Worm (Caenorhabditis elegans): Measurements from ENCODE around the gene gpcp-1.

- no peak for TF ChIP-seq unc-130 (tag; optimal IDR thresholded peaks at IDR 0.05)
- no peak for TF ChIP-seq nhr-20 (tag; optimal IDR thresholded peaks at IDR 0.05)
These were observed 18.0 kb downstream of the gpcp-1 start for ce11 chrX:3092460-3092859.

Measured in whole organism, L1 larva.